Worm (Caenorhabditis elegans) whole organism, L1 larva: Measurements from ENCODE around the gene spig-1.

Experiments used
- aly-2 ChIP-seq: fragments of 150-350 bp; optimal IDR thresholded peaks from 2 replicates; lab custom pipeline; 2014; ENCODE audit warnings: missing biosample characterization, missing genetic modification characterization
- mab-9 ChIP-seq: fragments of 200-800 bp; sonication (Bioruptor generic); IDR thresholded peaks from 2 replicates; pipeline ENCODE4 v1.3.6; 2022; ENCODE audit warnings: missing genetic modification reagents, missing genetic modification characterization, missing compliant biosample characterization
- nhr-76 ChIP-seq: sonication (generic microtip); optimal IDR thresholded peaks from 2 replicates; lab custom pipeline; 2017; ENCODE audit warnings: missing biosample characterization, missing genetic modification characterization
- unc-130 ChIP-seq: fragments of 150-350 bp; optimal IDR thresholded peaks from 2 replicates; lab custom pipeline; 2017; ENCODE audit warnings: missing biosample characterization, missing genetic modification characterization, inconsistent platforms

DNA sequence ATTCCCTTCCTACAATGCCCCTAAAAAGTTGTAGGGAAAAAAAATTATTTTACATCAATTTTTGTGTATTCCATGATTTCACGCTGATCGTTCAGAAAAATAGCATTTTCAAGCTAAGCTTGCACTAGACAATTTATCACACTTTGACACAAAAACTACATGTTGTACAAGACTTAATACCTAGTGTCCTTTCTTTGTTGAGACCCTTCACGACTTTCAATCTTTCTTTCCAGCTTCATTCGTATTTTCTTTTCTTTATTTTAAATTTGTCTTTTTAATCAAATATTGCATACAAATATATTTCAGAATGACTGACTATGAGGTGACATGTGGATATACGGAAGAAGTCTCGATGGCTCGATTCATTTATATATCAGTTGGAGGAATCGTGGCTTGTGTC, 5.5 kb upstream of the spig-1 start, which contains the start of gene F20A1.2:
- no peak for TF ChIP-seq unc-130 (tag; lab: Kevin White, UChicago)
- no peak for TF ChIP-seq aly-2 (tag; lab: Kevin White, UChicago)
- no peak for TF ChIP-seq mab-9 (GFP tag; lab: Robert Waterston, UW)
- TF ChIP-seq nhr-76: no peak
